Fruit fly (Drosophila melanogaster) whole organism, embryonic: ENCODE measurements around the gene ball.

Source experiments
- Asciz ChIP-seq: fragments of 200-800 bp; sonication (Bioruptor generic); optimal IDR thresholded peaks from 2 replicates; lab custom pipeline; 2017; ENCODE audit warnings: missing biosample characterization, mild to moderate bottlenecking, missing genetic modification characterization, missing genetic modification reagents
- CG10274 ChIP-seq: fragments of 200-800 bp; sonication (Bioruptor generic); optimal IDR thresholded peaks from 3 replicates; lab custom pipeline; 2017; ENCODE audit warnings: missing biosample characterization, mild to moderate bottlenecking, missing genetic modification characterization
- CG10462 ChIP-seq: fragments of 200-800 bp; sonication (Bioruptor generic); optimal IDR thresholded peaks from 2 replicates; lab custom pipeline; 2016; ENCODE audit warnings: missing biosample characterization, missing genetic modification characterization
- CG10959 ChIP-seq: fragments of 200-800 bp; sonication (Bioruptor generic); IDR thresholded peaks from 2 replicates; pipeline ENCODE4 v1.3.6; 2022; ENCODE audit warnings: missing biosample characterization, missing genetic modification characterization
- CG11085 ChIP-seq: fragments of 200-800 bp; sonication (Bioruptor generic); IDR thresholded peaks from 2 replicates; pipeline ENCODE4 v1.3.6; 2022; ENCODE audit warnings: missing biosample characterization, missing genetic modification characterization
- CG1233 ChIP-seq: fragments of 200-800 bp; sonication (Bioruptor generic); optimal IDR thresholded peaks from 4 replicates; lab custom pipeline; 2018; ENCODE audit warnings: missing biosample characterization, mild to moderate bottlenecking, missing genetic modification characterization
- CG13424 ChIP-seq: fragments of 200-800 bp; sonication (Bioruptor generic); optimal IDR thresholded peaks from 2 replicates; lab custom pipeline; 2019; ENCODE audit warnings: missing biosample characterization, mild to moderate bottlenecking, missing genetic modification characterization, moderate library complexity
- CG16815 ChIP-seq: fragments of 200-800 bp; sonication (Bioruptor generic); optimal IDR thresholded peaks from 3 replicates; lab custom pipeline; 2017; ENCODE audit warnings: missing biosample characterization, mild to moderate bottlenecking, missing genetic modification characterization
- CG18262 ChIP-seq: fragments of 200-800 bp; optimal IDR thresholded peaks from 3 replicates; lab custom pipeline; 2019; ENCODE audit warnings: missing biosample characterization, mild to moderate bottlenecking, missing genetic modification characterization, moderate library complexity
- CG30431 ChIP-seq: fragments of 200-800 bp; sonication (Bioruptor generic); optimal IDR thresholded peaks from 2 replicates; lab custom pipeline; 2017; ENCODE audit warnings: missing biosample characterization, missing genetic modification characterization
- CG3065 ChIP-seq: fragments of 200-800 bp; sonication (Bioruptor generic); optimal IDR thresholded peaks from 2 replicates; lab custom pipeline; 2016; ENCODE audit warnings: missing biosample characterization, missing genetic modification characterization
- CG32772 ChIP-seq: fragments of 200-800 bp; sonication (Bioruptor generic); IDR thresholded peaks from 2 replicates; pipeline ENCODE4 v1.3.6; 2022; ENCODE audit warnings: missing biosample characterization, missing genetic modification characterization
- CG4360 ChIP-seq: fragments of 200-800 bp; sonication (Bioruptor generic); IDR thresholded peaks from 2 replicates; pipeline ENCODE4 v1.3.6; 2022; ENCODE audit warnings: missing biosample characterization, missing genetic modification characterization
- CG6791 ChIP-seq: fragments of 200-800 bp; sonication (Bioruptor generic); IDR thresholded peaks from 3 replicates; pipeline ENCODE4 v1.3.6; 2022; ENCODE audit warnings: missing biosample characterization, missing genetic modification characterization; ENCODE audit not compliant: partially characterized antibody
- CG7271 ChIP-seq: fragments of 200-800 bp; sonication (Bioruptor generic); optimal IDR thresholded peaks from 2 replicates; lab custom pipeline; 2018; ENCODE audit warnings: missing biosample characterization, mild to moderate bottlenecking, missing genetic modification characterization, moderate library complexity
- CG8388 ChIP-seq: fragments of 200-800 bp; sonication (Bioruptor generic); optimal IDR thresholded peaks from 2 replicates; lab custom pipeline; 2019; ENCODE audit warnings: missing biosample characterization, mild to moderate bottlenecking, missing genetic modification characterization, moderate library complexity
- CG8944 ChIP-seq: fragments of 200-800 bp; sonication (Bioruptor generic); optimal IDR thresholded peaks from 3 replicates; lab custom pipeline; 2016; ENCODE audit warnings: missing biosample characterization, missing genetic modification characterization
- CG9797 ChIP-seq: fragments of 200-800 bp; sonication (Bioruptor generic); optimal IDR thresholded peaks from 3 replicates; lab custom pipeline; 2018; ENCODE audit warnings: missing biosample characterization, mild to moderate bottlenecking, missing genetic modification characterization
- Deaf1 ChIP-seq: fragments of 200-800 bp; optimal IDR thresholded peaks from 3 replicates; lab custom pipeline; 2019; ENCODE audit warnings: missing biosample characterization, mild to moderate bottlenecking, missing genetic modification characterization, moderate library complexity
- Dref ChIP-seq: fragments of 200-800 bp; sonication (Bioruptor generic); IDR thresholded peaks from 2 replicates; pipeline ENCODE4 v1.3.6; 2022; ENCODE audit warnings: missing biosample characterization, missing genetic modification characterization
- Elba2 ChIP-seq: fragments of 200-800 bp; sonication (Bioruptor generic); optimal IDR thresholded peaks from 3 replicates; lab custom pipeline; 2016; ENCODE audit warnings: missing biosample characterization, missing genetic modification characterization
- Gsc ChIP-seq: fragments of 200-800 bp; sonication (Bioruptor generic); IDR thresholded peaks from 2 replicates; pipeline ENCODE4 v1.3.6; 2022; ENCODE audit warnings: missing biosample characterization, missing genetic modification characterization
- H15 ChIP-seq: fragments of 200-800 bp; sonication (Bioruptor generic); IDR thresholded peaks from 3 replicates; pipeline ENCODE4 v1.3.6; 2022; ENCODE audit warnings: missing biosample characterization, missing genetic modification characterization
- Hand ChIP-seq: fragments of 200-800 bp; sonication (Bioruptor generic); optimal IDR thresholded peaks from 2 replicates; lab custom pipeline; 2017; ENCODE audit warnings: mild to moderate bottlenecking, missing biosample characterization, missing genetic modification reagents, missing genetic modification characterization
- Hr78 ChIP-seq, 2 experiments: fragments of 200-800 bp in 1 of 2; fragments of >200 bp in 1 of 2; sonication (Bioruptor generic) in 1 of 2; optimal IDR thresholded peaks; 2 replicates each; lab custom pipeline; 2017 to 2019; ENCODE audit warnings: missing biosample characterization in 2 of 2, missing genetic modification characterization in 2 of 2, mild to moderate bottlenecking in 1 of 2, moderate library complexity in 1 of 2
- Myb ChIP-seq: fragments of 200-800 bp; sonication (Bioruptor generic); optimal IDR thresholded peaks from 2 replicates; lab custom pipeline; 2016; ENCODE audit warnings: missing biosample characterization, missing genetic modification characterization
- Rfx ChIP-seq: fragments of 200-800 bp; sonication (Bioruptor generic); IDR thresholded peaks from 2 replicates; pipeline ENCODE4 v1.3.6; 2022; ENCODE audit warnings: missing biosample characterization, missing genetic modification characterization
- aop ChIP-seq: fragments of 200-800 bp; sonication (Bioruptor generic); IDR thresholded peaks from 2 replicates; pipeline ENCODE4 v1.3.6; 2022; ENCODE audit warnings: missing biosample characterization, missing genetic modification characterization
- bigmax ChIP-seq: fragments of 200-800 bp; sonication (Bioruptor generic); optimal IDR thresholded peaks from 2 replicates; lab custom pipeline; 2018; ENCODE audit warnings: missing biosample characterization, mild to moderate bottlenecking, missing genetic modification characterization
- cas ChIP-seq: fragments of 200-800 bp; sonication (Bioruptor generic); IDR thresholded peaks from 2 replicates; pipeline ENCODE4 v1.3.6; 2022; ENCODE audit warnings: missing biosample characterization, missing genetic modification characterization
- caup ChIP-seq: fragments of 200-800 bp; sonication (Bioruptor generic); optimal IDR thresholded peaks from 3 replicates; lab custom pipeline; 2017; ENCODE audit warnings: missing biosample characterization, mild to moderate bottlenecking, missing genetic modification characterization, moderate library complexity; ENCODE audit not compliant: severe bottlenecking
- chif ChIP-seq, 2 experiments: fragments of 200-800 bp; sonication (Bioruptor generic); optimal IDR thresholded peaks; 3 replicates each; lab custom pipeline; 2016; ENCODE audit warnings: missing biosample characterization in 2 of 2, missing genetic modification characterization in 2 of 2
- chm ChIP-seq: fragments of 200-800 bp; sonication (Bioruptor generic); IDR thresholded peaks from 2 replicates; pipeline ENCODE4 v1.3.6; 2022; ENCODE audit warnings: missing biosample characterization, missing genetic modification characterization
- gem ChIP-seq: fragments of 200-800 bp; sonication (Bioruptor generic); optimal IDR thresholded peaks from 2 replicates; lab custom pipeline; 2019; ENCODE audit warnings: missing biosample characterization, mild to moderate bottlenecking, missing genetic modification characterization, moderate library complexity
- grau ChIP-seq: fragments of 200-800 bp; optimal IDR thresholded peaks from 3 replicates; lab custom pipeline; 2019; ENCODE audit warnings: missing biosample characterization, mild to moderate bottlenecking, missing genetic modification characterization, moderate library complexity
- her ChIP-seq: fragments of 200-800 bp; sonication (Bioruptor generic); optimal IDR thresholded peaks from 2 replicates; lab custom pipeline; 2016; ENCODE audit warnings: missing biosample characterization, missing genetic modification characterization
- ken ChIP-seq: fragments of 200-800 bp; sonication (Bioruptor generic); IDR thresholded peaks from 3 replicates; pipeline ENCODE4 v1.3.6; 2022; ENCODE audit warnings: missing biosample characterization, missing genetic modification characterization
- peb ChIP-seq: fragments of 200-800 bp; sonication (Bioruptor generic); IDR thresholded peaks from 2 replicates; pipeline ENCODE4 v1.3.6; 2022; ENCODE audit warnings: missing biosample characterization, missing genetic modification characterization
- prd ChIP-seq, 3 experiments: fragments of >200 bp in 2 of 3; fragments of 200-800 bp in 1 of 3; sonication (Bioruptor generic) in 1 of 3; optimal IDR thresholded peaks in 2 of 3; IDR thresholded peaks in 1 of 3; 2 replicates in 2 of 3; 3 replicates in 1 of 3; pipeline versions ENCODE4 v1.3.6 to Lab custom; 2017 to 2022; ENCODE audit warnings: missing biosample characterization in 1 of 3, missing genetic modification characterization in 1 of 3
- row ChIP-seq: fragments of 200-800 bp; sonication (Bioruptor generic); IDR thresholded peaks from 3 replicates; pipeline ENCODE4 v1.3.6; 2022; ENCODE audit warnings: missing biosample characterization, missing genetic modification characterization
- ssp ChIP-seq: fragments of 200-800 bp; sonication (Bioruptor generic); IDR thresholded peaks from 2 replicates; pipeline ENCODE4 v1.3.6; 2022; ENCODE audit warnings: missing biosample characterization, missing genetic modification characterization
- tna ChIP-seq: fragments of 200-800 bp; sonication (Bioruptor generic); IDR thresholded peaks from 2 replicates; pipeline ENCODE4 v1.3.6; 2022; ENCODE audit warnings: missing biosample characterization, missing genetic modification characterization; ENCODE audit not compliant: partially characterized antibody
- tx ChIP-seq: fragments of 200-800 bp; sonication (Bioruptor generic); optimal IDR thresholded peaks from 2 replicates; lab custom pipeline; 2016; ENCODE audit warnings: missing biosample characterization, missing genetic modification characterization
- vnd ChIP-seq: fragments of 200-800 bp; sonication (Bioruptor generic); IDR thresholded peaks from 3 replicates; pipeline ENCODE4 v1.3.6; 2022; ENCODE audit warnings: missing biosample characterization, missing genetic modification characterization; ENCODE audit not compliant: partially characterized antibody
- wek ChIP-seq: fragments of 200-800 bp; sonication (Bioruptor generic); optimal IDR thresholded peaks from 3 replicates; lab custom pipeline; 2018; ENCODE audit warnings: missing biosample characterization, mild to moderate bottlenecking, missing genetic modification characterization, moderate library complexity
- z ChIP-seq: fragments of 200-800 bp; sonication (Bioruptor generic); IDR thresholded peaks from 3 replicates; pipeline ENCODE4 v1.3.6; 2022; ENCODE audit warnings: missing biosample characterization, missing genetic modification characterization
- zen ChIP-seq: fragments of 200-800 bp; sonication (Bioruptor generic); optimal IDR thresholded peaks from 3 replicates; lab custom pipeline; 2018; ENCODE audit warnings: missing biosample characterization, mild to moderate bottlenecking, missing genetic modification characterization, moderate library complexity

The ball gene

dm6 chr3R:26866577-26867456 lies at the start of gene ball, which contains the start of gene His2Av (continued):
- TF ChIP-seq Asciz (GFP tag; lab: Kevin White, UChicago), result peak; percentile 28
- TF ChIP-seq Deaf1 (tag; lab: Kevin White, UChicago), result peak; percentile 54
- no peak for TF ChIP-seq Gsc (GFP tag; lab: Robert Waterston, UW)
- TF ChIP-seq caup (GFP tag; lab: Kevin White, UChicago), result peak; percentile 82
- peak; percentile 74 for TF ChIP-seq CG8388 (GFP tag; lab: Kevin White, UChicago)
- TF ChIP-seq grau, result peak; percentile 74
- TF ChIP-seq chif (GFP tag; optimal IDR thresholded peaks at IDR 0.05; lab: Kevin White, UChicago), result peak; percentile 81 to 88
- TF ChIP-seq chm (GFP tag; lab: Robert Waterston, UW), result peak; percentile 83
- peak; percentile 89 for TF ChIP-seq tx
- TF ChIP-seq Elba2 (GFP tag; lab: Kevin White, UChicago), result peak; percentile 82
- TF ChIP-seq ssp (GFP tag; lab: Robert Waterston, UW), result peak; percentile 65
- TF ChIP-seq CG10959 (GFP tag; lab: Robert Waterston, UW), result peak; percentile 73
- TF ChIP-seq H15 (GFP tag; lab: Robert Waterston, UW), result peak; percentile 83
- peak; percentile 82 for TF ChIP-seq vnd (GFP tag; lab: Robert Waterston, UW)
- TF ChIP-seq zen, result peak; percentile 67
- 0 out of 2 replicates have a peak, but pooled peaks have one; percentile 13 for TF ChIP-seq cas (GFP tag; lab: Robert Waterston, UW)
- TF ChIP-seq tna, result peak; percentile 59
- TF ChIP-seq CG8944 (GFP tag; lab: Kevin White, UChicago), result peak; percentile 89
- TF ChIP-seq CG7271 (tag; lab: Kevin White, UChicago), result peak; percentile 53
- TF ChIP-seq aop, result peak; percentile 40; the same call in 1 of the 2 replicates
- TF ChIP-seq bigmax (GFP tag; lab: Kevin White, UChicago), result peak; percentile 97
- TF ChIP-seq ken (GFP tag; lab: Robert Waterston, UW), result peak; percentile 76
- TF ChIP-seq peb (GFP tag; lab: Robert Waterston, UW), result peak; percentile 34; the same call in 1 of the 2 replicates
- TF ChIP-seq CG13424 (tag; lab: Kevin White, UChicago), result peak; percentile 78
- peak; percentile 85 for TF ChIP-seq gem
- peak; percentile 62 for TF ChIP-seq wek (GFP tag; lab: Kevin White, UChicago)
- peak; percentile 72 for TF ChIP-seq CG18262 (tag; lab: Kevin White, UChicago)
- TF ChIP-seq CG32772 (GFP tag; lab: Robert Waterston, UW), result peak; percentile 83
- TF ChIP-seq Dref (GFP tag; lab: Robert Waterston, UW), result peak; percentile 98
- peak; percentile 71 for TF ChIP-seq CG16815 (GFP tag; lab: Kevin White, UChicago)
- TF ChIP-seq Hr78 (GFP tag; optimal IDR thresholded peaks at IDR 0.05; lab: Kevin White, UChicago), result no peak
- peak; percentile 56 for TF ChIP-seq CG30431
- TF ChIP-seq CG1233, result peak; percentile 65
- peak; percentile 82 for TF ChIP-seq Myb
- TF ChIP-seq her (GFP tag; lab: Kevin White, UChicago), result peak; percentile 83
- peak; percentile 89 for TF ChIP-seq Rfx (GFP tag; lab: Robert Waterston, UW)
- TF ChIP-seq CG10462 (GFP tag; lab: Kevin White, UChicago), result peak; percentile 74
- TF ChIP-seq row (GFP tag; lab: Robert Waterston, UW), result peak; percentile 93
- peak; percentile 54 for TF ChIP-seq CG4360 (GFP tag; lab: Robert Waterston, UW)
- TF ChIP-seq CG10274 (GFP tag; lab: Kevin White, UChicago), result peak; percentile 60
- TF ChIP-seq CG6791 (GFP tag; lab: Robert Waterston, UW), result peak; percentile 93
- TF ChIP-seq z (GFP tag; lab: Robert Waterston, UW), result 0 out of 3 replicates have a peak, but pooled peaks have one; percentile 21
- peak; percentile 50 for TF ChIP-seq CG3065
- TF ChIP-seq Hand, result peak; percentile 4
- TF ChIP-seq CG11085 (GFP tag; lab: Robert Waterston, UW), result peak; percentile 67
- peak; percentile 70 for TF ChIP-seq CG9797
- TF ChIP-seq prd (optimal IDR thresholded peaks at IDR 0.05; lab: Kevin White, UChicago), result no peak
- peak; percentile 87 for TF ChIP-seq prd (GFP tag; IDR thresholded peaks at IDR 0.05; lab: Robert Waterston, UW)
